Worm (Caenorhabditis elegans) whole organism, L1 larva: ENCODE results near the gene inpp-4B.
A peak's percentile ranks its signal among the peaks of the same experiment; 100 is the strongest.

Source experiments
- C04F5.9 ChIP-seq: sonication (generic microtip); optimal IDR thresholded peaks from 2 replicates; lab custom pipeline; 2016; ENCODE audit warnings: missing genetic modification characterization, missing compliant biosample characterization
- C16A3.4 ChIP-seq: fragments of 150-350 bp; optimal IDR thresholded peaks from 2 replicates; lab custom pipeline; 2014; ENCODE audit warnings: missing biosample characterization, missing genetic modification characterization
- F16B12.6 ChIP-seq: fragments of 150-350 bp; optimal IDR thresholded peaks from 2 replicates; lab custom pipeline; 2014; ENCODE audit warnings: missing biosample characterization, missing genetic modification characterization
- Y116A8C.19 ChIP-seq: sonication (generic microtip); optimal IDR thresholded peaks from 2 replicates; lab custom pipeline; 2016; ENCODE audit warnings: missing compliant biosample characterization, missing genetic modification characterization, borderline replicate concordance
- alr-1 ChIP-seq: fragments of 200-800 bp; sonication (Bioruptor generic); optimal IDR thresholded peaks from 2 replicates; lab custom pipeline; 2018; ENCODE audit warnings: borderline replicate concordance, mild to moderate bottlenecking, missing genetic modification characterization, missing compliant biosample characterization
- blmp-1 ChIP-seq: fragments of 150-350 bp; optimal IDR thresholded peaks from 2 replicates; lab custom pipeline; 2014; ENCODE audit warnings: missing biosample characterization, missing genetic modification characterization
- ceh-82 ChIP-seq, 3 experiments: fragments of 150-350 bp in 1 of 3; sonication (generic microtip) in 2 of 3; optimal IDR thresholded peaks; 2 replicates each; lab custom pipeline; 2014 to 2017; ENCODE audit warnings: missing biosample characterization in 3 of 3, missing genetic modification characterization in 3 of 3
- ceh-88 ChIP-seq: fragments of 200-800 bp; sonication (Bioruptor generic); IDR thresholded peaks from 2 replicates; pipeline ENCODE4 v1.3.6; 2022; ENCODE audit warnings: missing genetic modification characterization, missing compliant biosample characterization
- ces-1 ChIP-seq: fragments of 150-350 bp; optimal IDR thresholded peaks from 2 replicates; lab custom pipeline; 2014; ENCODE audit warnings: missing biosample characterization, missing genetic modification reagents, missing genetic modification characterization
- efl-1 ChIP-seq, 4 experiments: fragments of 150-350 bp; optimal IDR thresholded peaks in 3 of 4; peaks in 1 of 4; 1 replicate in 1 of 4; 2 replicates in 3 of 4; lab custom pipeline; 2014; ENCODE audit warnings: missing biosample characterization in 2 of 4, missing genetic modification characterization in 2 of 4, missing genetic modification reagents in 2 of 4
- elt-2 ChIP-seq: sonication (generic microtip); optimal IDR thresholded peaks from 2 replicates; lab custom pipeline; 2016; ENCODE audit warnings: missing genetic modification characterization, mild to moderate bottlenecking, inconsistent platforms, missing compliant biosample characterization, missing genetic modification reagents
- elt-3 ChIP-seq, 6 experiments: fragments of 150-350 bp in 1 of 6; sonication (generic microtip); optimal IDR thresholded peaks; 2 replicates each; lab custom pipeline; 2017 to 2018; ENCODE audit warnings: missing biosample characterization in 6 of 6, missing genetic modification characterization in 6 of 6, inconsistent platforms in 1 of 6
- fkh-10 ChIP-seq: sonication (generic microtip); optimal IDR thresholded peaks from 2 replicates; lab custom pipeline; 2017; ENCODE audit warnings: missing biosample characterization, missing genetic modification reagents, missing genetic modification characterization
- fkh-4 ChIP-seq: sonication (generic microtip); optimal IDR thresholded peaks from 2 replicates; lab custom pipeline; 2016; ENCODE audit warnings: missing compliant biosample characterization, missing genetic modification characterization, borderline replicate concordance
- fkh-8 ChIP-seq: sonication (generic microtip); optimal IDR thresholded peaks from 2 replicates; lab custom pipeline; 2016; ENCODE audit warnings: mild to moderate bottlenecking, missing genetic modification characterization, missing compliant biosample characterization
- fos-1 ChIP-seq: fragments of 150-350 bp; optimal IDR thresholded peaks from 2 replicates; lab custom pipeline; 2014; ENCODE audit warnings: missing biosample characterization, missing genetic modification characterization
- hlh-4 ChIP-seq: sonication (generic microtip); optimal IDR thresholded peaks from 2 replicates; lab custom pipeline; 2016; ENCODE audit warnings: mild to moderate bottlenecking, missing genetic modification characterization, missing compliant biosample characterization
- isw-1 ChIP-seq: fragments of 200-800 bp; sonication (Bioruptor generic); IDR thresholded peaks from 2 replicates; pipeline ENCODE4 v1.3.6; 2022; ENCODE audit warnings: missing genetic modification characterization, missing compliant biosample characterization
- lin-14 ChIP-seq: fragments of 200-800 bp; sonication (Bioruptor generic); optimal IDR thresholded peaks from 2 replicates; lab custom pipeline; 2018; ENCODE audit warnings: mild to moderate bottlenecking, missing genetic modification characterization, moderate library complexity, missing compliant biosample characterization
- lin-35 ChIP-seq, 2 experiments: fragments of 150-350 bp; optimal IDR thresholded peaks; 2 replicates each; lab custom pipeline; 2014; ENCODE audit warnings: missing biosample characterization in 2 of 2, missing genetic modification characterization in 2 of 2, missing genetic modification reagents in 2 of 2
- lin-39 ChIP-seq: fragments of 150-350 bp; optimal IDR thresholded peaks from 2 replicates; lab custom pipeline; 2014; ENCODE audit warnings: missing biosample characterization, missing genetic modification reagents, missing genetic modification characterization
- mab-9 ChIP-seq: fragments of 200-800 bp; sonication (Bioruptor generic); IDR thresholded peaks from 2 replicates; pipeline ENCODE4 v1.3.6; 2022; ENCODE audit warnings: missing genetic modification reagents, missing genetic modification characterization, missing compliant biosample characterization
- mef-2 ChIP-seq: fragments of 150-350 bp; optimal IDR thresholded peaks from 2 replicates; lab custom pipeline; 2014; ENCODE audit warnings: missing biosample characterization, missing genetic modification characterization
- mep-1 ChIP-seq: fragments of 150-350 bp; optimal IDR thresholded peaks from 2 replicates; lab custom pipeline; 2014; ENCODE audit warnings: missing biosample characterization, missing genetic modification characterization
- nhr-19 ChIP-seq: fragments of 200-800 bp; sonication (Bioruptor generic); conservative IDR thresholded peaks from 2 replicates; pipeline ENCODE4 v1.3.6; 2022; ENCODE audit warnings: missing genetic modification characterization, missing compliant biosample characterization
- nhr-28 ChIP-seq: fragments of 150-350 bp; optimal IDR thresholded peaks from 2 replicates; lab custom pipeline; 2014; ENCODE audit warnings: missing biosample characterization, missing genetic modification characterization
- nhr-47 ChIP-seq: sonication (generic microtip); optimal IDR thresholded peaks from 2 replicates; lab custom pipeline; 2016; ENCODE audit warnings: mild to moderate bottlenecking, missing genetic modification characterization, moderate library complexity, missing compliant biosample characterization
- nhr-71 ChIP-seq: sonication (generic microtip); optimal IDR thresholded peaks from 2 replicates; lab custom pipeline; 2016; ENCODE audit warnings: mild to moderate bottlenecking, missing genetic modification characterization, moderate library complexity, missing compliant biosample characterization
- nhr-76 ChIP-seq: sonication (generic microtip); optimal IDR thresholded peaks from 2 replicates; lab custom pipeline; 2017; ENCODE audit warnings: missing biosample characterization, missing genetic modification characterization
- nhr-85 ChIP-seq: sonication (generic microtip); peaks from one replicate; lab custom pipeline; 2016; ENCODE audit warnings: missing genetic modification characterization, inconsistent platforms, missing compliant biosample characterization
- nhr-90 ChIP-seq: sonication (generic microtip); optimal IDR thresholded peaks from 2 replicates; lab custom pipeline; 2016; ENCODE audit warnings: mild to moderate bottlenecking, missing genetic modification characterization, missing compliant biosample characterization; ENCODE audit not compliant: poor library complexity
- pax-3 ChIP-seq: fragments of 200-800 bp; sonication (Bioruptor generic); optimal IDR thresholded peaks from 2 replicates; lab custom pipeline; 2018; ENCODE audit warnings: mild to moderate bottlenecking, missing genetic modification characterization, moderate library complexity, missing compliant biosample characterization
- skn-1 ChIP-seq: fragments of 150-350 bp; optimal IDR thresholded peaks from 2 replicates; lab custom pipeline; 2014; ENCODE audit warnings: missing biosample characterization, missing genetic modification characterization
- snu-23 ChIP-seq: sonication (generic microtip); optimal IDR thresholded peaks from 2 replicates; lab custom pipeline; 2016; ENCODE audit warnings: missing genetic modification characterization, missing compliant biosample characterization
- sptf-1 ChIP-seq: fragments of 150-350 bp; optimal IDR thresholded peaks from 2 replicates; lab custom pipeline; 2014; ENCODE audit warnings: missing biosample characterization, missing genetic modification characterization
- swsn-7 ChIP-seq: sonication (generic microtip); optimal IDR thresholded peaks from 2 replicates; lab custom pipeline; 2016; ENCODE audit warnings: missing genetic modification characterization, missing compliant biosample characterization
- tlp-1 ChIP-seq: fragments of 150-350 bp; optimal IDR thresholded peaks from 2 replicates; lab custom pipeline; 2014; ENCODE audit warnings: missing biosample characterization, missing genetic modification characterization
- unc-130 ChIP-seq: fragments of 150-350 bp; optimal IDR thresholded peaks from 2 replicates; lab custom pipeline; 2017; ENCODE audit warnings: missing biosample characterization, missing genetic modification characterization, inconsistent platforms
- unc-62 ChIP-seq: fragments of 150-350 bp; optimal IDR thresholded peaks from 2 replicates; lab custom pipeline; 2014; ENCODE audit warnings: missing biosample characterization, missing genetic modification reagents, missing genetic modification characterization
- unc-98 ChIP-seq: fragments of 200-800 bp; sonication (Bioruptor generic); IDR thresholded peaks from 2 replicates; pipeline ENCODE4 v1.3.6; 2022; ENCODE audit warnings: missing genetic modification characterization, missing compliant biosample characterization
- vab-15 ChIP-seq: sonication (generic microtip); optimal IDR thresholded peaks from 2 replicates; lab custom pipeline; 2017; ENCODE audit warnings: missing genotype, mild to moderate bottlenecking, missing genetic modification characterization, missing compliant biosample characterization
- xbp-1 ChIP-seq: sonication (generic microtip); optimal IDR thresholded peaks from 2 replicates; lab custom pipeline; 2016; ENCODE audit warnings: missing genetic modification characterization, missing compliant biosample characterization
- zag-1 ChIP-seq: fragments of 150-350 bp; optimal IDR thresholded peaks from 2 replicates; lab custom pipeline; 2014; ENCODE audit warnings: missing biosample characterization, missing genetic modification characterization

inpp-4B gene

DNA sequence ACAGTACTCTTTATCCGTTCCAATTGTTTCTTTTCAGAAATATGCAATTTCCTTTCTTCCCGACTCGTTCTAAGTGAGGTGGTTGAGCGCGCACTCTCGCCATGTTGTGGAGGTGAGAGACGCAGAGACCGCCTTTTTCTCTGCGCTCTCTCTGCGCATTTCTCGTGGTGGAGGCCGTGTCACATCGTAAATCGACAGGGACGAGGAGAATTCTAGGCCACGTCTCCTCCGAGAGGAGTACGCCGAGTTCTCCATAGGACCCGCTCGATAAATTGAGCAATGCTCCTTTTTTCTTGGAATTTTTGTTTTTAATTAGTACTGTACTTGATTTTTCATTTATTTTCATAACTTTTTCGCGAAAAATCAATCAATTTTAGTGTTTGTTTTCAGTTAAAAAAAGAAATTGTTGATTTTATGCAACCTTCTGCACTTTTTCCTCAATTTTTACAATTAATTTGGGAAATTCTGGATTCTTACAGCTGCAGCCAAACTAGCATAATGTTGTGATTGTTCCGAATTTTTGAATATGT, 4.2 kb upstream of the inpp-4B start, which contains the start of gene cnk-1 (continued):
- TF ChIP-seq pax-3 (tag; lab: Kevin White, UChicago) (peak; percentile 87), lin-39 (tag; lab: Kevin White, UChicago) (no peak), vab-15 (tag; lab: Kevin White, UChicago) (peak; percentile 72), nhr-71 (peak; percentile 93), fkh-10 (GFP tag; lab: Kevin White, UChicago) (no peak), mef-2 (tag; lab: Kevin White, UChicago) (no peak), isw-1 (GFP tag; lab: Robert Waterston, UW) (peak; percentile 98), unc-62 (GFP tag; lab: Kevin White, UChicago) (no peak), elt-3 (tag; optimal IDR thresholded peaks at IDR 0.05; lab: Kevin White, UChicago) (no peak), fkh-4 (tag; lab: Kevin White, UChicago) (peak; percentile 93), blmp-1 (tag; lab: Kevin White, UChicago) (no peak), xbp-1 (tag; lab: Kevin White, UChicago) (peak; percentile 80), zag-1 (no peak), nhr-76 (tag; lab: Kevin White, UChicago) (no peak), alr-1 (tag; lab: Kevin White, UChicago) (no peak), lin-35 (GFP tag; optimal IDR thresholded peaks at IDR 0.05; lab: Kevin White, UChicago) (peak; percentile 63 to 77), nhr-19 (peak; percentile 98), ceh-88 (GFP tag; lab: Robert Waterston, UW) (peak; percentile 95), unc-98 (peak; percentile 99), snu-23 (peak; percentile 88), swsn-7 (tag; lab: Kevin White, UChicago) (peak; percentile 83), nhr-47 (peak; percentile 96), tlp-1 (no peak), lin-14 (GFP tag; lab: Kevin White, UChicago) (peak; percentile 88), F16B12.6 (peak; percentile 40), Y116A8C.19 (no peak), unc-130 (no peak), ceh-82 (tag; optimal IDR thresholded peaks at IDR 0.05; lab: Kevin White, UChicago) (peak; percentile 32 to 56 (median 53)), nhr-28 (tag; lab: Kevin White, UChicago) (no peak), nhr-90 (tag; lab: Kevin White, UChicago) (peak; percentile 93), skn-1 (peak; percentile 16), sptf-1 (tag; lab: Kevin White, UChicago) (no peak), mep-1 (tag; lab: Kevin White, UChicago) (peak; percentile 43), C04F5.9 (tag; lab: Kevin White, UChicago) (peak; percentile 76), ces-1 (GFP tag; lab: Kevin White, UChicago) (no peak), efl-1 (optimal IDR thresholded peaks at IDR 0.05; lab: Kevin White, UChicago) (peak; percentile 78 to 81), efl-1 (GFP tag; optimal IDR thresholded peaks at IDR 0.05 in 1 of 2; lab: Kevin White, UChicago) (peak; percentile 67 to 97), fkh-8 (tag; lab: Kevin White, UChicago) (peak; percentile 87), nhr-85 (tag; lab: Kevin White, UChicago) (peak; percentile 90), C16A3.4 (tag; lab: Kevin White, UChicago) (no peak)

DNA sequence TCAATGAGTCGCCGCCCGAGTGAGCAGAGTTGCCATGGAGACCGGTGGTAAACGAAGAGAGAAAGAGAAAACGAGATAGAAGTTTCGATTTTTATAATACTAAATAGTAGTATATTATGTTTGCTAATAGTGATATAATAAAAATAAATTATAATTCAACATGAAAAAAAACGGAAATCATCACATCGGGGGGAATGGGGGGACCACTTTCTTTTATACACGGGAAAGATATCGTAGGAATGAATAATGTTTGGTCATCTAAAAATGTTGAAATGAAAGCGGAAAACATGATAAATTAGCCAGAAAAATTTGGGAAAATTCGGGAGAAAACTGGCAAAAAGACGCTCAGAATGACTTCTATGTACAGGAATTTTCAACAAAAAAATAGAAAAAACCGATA, 5.0 kb downstream of the inpp-4B start, which contains the start of gene bbs-5:
bbs-5 (minus strand) TSS at position 101 of the 400 bp plus-strand sequence.
- no peak for TF ChIP-seq zag-1
- TF ChIP-seq snu-23: no peak
- peak; percentile 39 for TF ChIP-seq fkh-8 (tag; lab: Kevin White, UChicago)
- no peak for TF ChIP-seq elt-2 (tag; lab: Kevin White, UChicago)
- TF ChIP-seq hlh-4 (tag; lab: Kevin White, UChicago): no peak
- TF ChIP-seq fos-1 (tag; lab: Kevin White, UChicago): no peak
- no peak for TF ChIP-seq mab-9 (GFP tag; lab: Robert Waterston, UW)
- no peak for TF ChIP-seq unc-130
